Worm (Caenorhabditis elegans) whole organism, late embryonic: ENCODE measurements around the gene R07E5.19.

Experiments used
- C08G9.2 ChIP-seq: sonication (generic microtip); optimal IDR thresholded peaks from 2 replicates; lab custom pipeline; 2016; ENCODE audit warnings: mild to moderate bottlenecking, missing genetic modification characterization, moderate library complexity, missing compliant biosample characterization
- F13H6.1 ChIP-seq: sonication (generic microtip); optimal IDR thresholded peaks from 2 replicates; lab custom pipeline; 2016; ENCODE audit warnings: missing genetic modification characterization, missing compliant biosample characterization
- K02D7.2 ChIP-seq: sonication (generic microtip); optimal IDR thresholded peaks from 2 replicates; lab custom pipeline; 2017; ENCODE audit warnings: mild to moderate bottlenecking, missing genetic modification characterization, missing compliant biosample characterization
- K09A11.1 ChIP-seq: sonication (generic microtip); optimal IDR thresholded peaks from 2 replicates; lab custom pipeline; 2017; ENCODE audit warnings: antibody characterized with exemption, mild to moderate bottlenecking, missing genetic modification characterization, missing compliant biosample characterization; ENCODE audit not compliant: insufficient read depth
- T23F11.4 ChIP-seq: fragments of 200-800 bp; sonication (Bioruptor generic); optimal IDR thresholded peaks from 2 replicates; lab custom pipeline; 2018; ENCODE audit warnings: mild to moderate bottlenecking, missing genetic modification characterization, missing compliant biosample characterization
- ceh-14 ChIP-seq: sonication (generic microtip); optimal IDR thresholded peaks from 2 replicates; lab custom pipeline; 2016; ENCODE audit warnings: missing genotype, missing genetic modification characterization, missing compliant biosample characterization
- ceh-19 ChIP-seq: fragments of 200-800 bp; sonication (Bioruptor generic); optimal IDR thresholded peaks from 2 replicates; lab custom pipeline; 2018; ENCODE audit warnings: mild to moderate bottlenecking, missing genetic modification characterization, missing compliant biosample characterization
- ceh-2 ChIP-seq: sonication (generic microtip); optimal IDR thresholded peaks from 2 replicates; lab custom pipeline; 2016; ENCODE audit warnings: missing genotype, missing genetic modification characterization, missing compliant biosample characterization
- ceh-30 ChIP-seq: fragments of 150-350 bp; optimal IDR thresholded peaks from 2 replicates; lab custom pipeline; 2014; ENCODE audit warnings: missing biosample characterization, missing genetic modification characterization
- ceh-31 ChIP-seq: sonication (generic microtip); optimal IDR thresholded peaks from 2 replicates; lab custom pipeline; 2016; ENCODE audit warnings: missing genetic modification characterization, missing compliant biosample characterization
- ceh-45 ChIP-seq: fragments of 200-800 bp; sonication (Bioruptor generic); IDR thresholded peaks from 2 replicates; pipeline ENCODE4 v1.3.6; 2022; ENCODE audit warnings: missing genetic modification reagents, missing genetic modification characterization, missing compliant biosample characterization
- ceh-48 ChIP-seq: sonication (generic microtip); optimal IDR thresholded peaks from 2 replicates; lab custom pipeline; 2016; ENCODE audit warnings: missing genetic modification characterization, inconsistent platforms, missing compliant biosample characterization
- ceh-6 ChIP-seq: fragments of 200-800 bp; sonication (Bioruptor generic); optimal IDR thresholded peaks from 2 replicates; lab custom pipeline; 2018; ENCODE audit warnings: mild to moderate bottlenecking, missing genetic modification characterization, missing compliant biosample characterization
- ceh-9 ChIP-seq: sonication (generic microtip); optimal IDR thresholded peaks from 2 replicates; lab custom pipeline; 2016; ENCODE audit warnings: mild to moderate bottlenecking, missing genetic modification characterization, inconsistent platforms, missing compliant biosample characterization
- dmd-4 ChIP-seq: sonication (generic microtip); optimal IDR thresholded peaks from 2 replicates; lab custom pipeline; 2016; ENCODE audit warnings: borderline replicate concordance, missing genetic modification characterization, missing compliant biosample characterization
- dve-1 ChIP-seq: sonication (generic microtip); optimal IDR thresholded peaks from 2 replicates; lab custom pipeline; 2017; ENCODE audit warnings: antibody characterized with exemption, mild to moderate bottlenecking, missing genetic modification characterization, missing compliant biosample characterization
- elt-2 ChIP-seq: sonication (generic microtip); optimal IDR thresholded peaks from 2 replicates; lab custom pipeline; 2016; ENCODE audit warnings: missing genetic modification reagents, missing genetic modification characterization, missing compliant biosample characterization
- elt-4 ChIP-seq: sonication (generic microtip); optimal IDR thresholded peaks from 2 replicates; lab custom pipeline; 2016; ENCODE audit warnings: missing genetic modification characterization, missing compliant biosample characterization
- fkh-6 ChIP-seq: sonication (generic microtip); optimal IDR thresholded peaks from 2 replicates; lab custom pipeline; 2016; ENCODE audit warnings: missing genetic modification characterization, missing compliant biosample characterization
- gmeb-2 ChIP-seq: sonication (generic microtip); optimal IDR thresholded peaks from 2 replicates; lab custom pipeline; 2016; ENCODE audit warnings: missing genetic modification characterization, inconsistent platforms, missing compliant biosample characterization
- hlh-13 ChIP-seq: fragments of 200-800 bp; sonication (Bioruptor generic); optimal IDR thresholded peaks from 2 replicates; lab custom pipeline; 2018; ENCODE audit warnings: mild to moderate bottlenecking, missing genetic modification characterization, missing compliant biosample characterization
- hlh-15 ChIP-seq: sonication (generic microtip); optimal IDR thresholded peaks from 2 replicates; lab custom pipeline; 2016; ENCODE audit warnings: missing genetic modification characterization, missing compliant biosample characterization
- hlh-30 ChIP-seq: sonication (generic microtip); optimal IDR thresholded peaks from 2 replicates; lab custom pipeline; 2017; ENCODE audit warnings: antibody characterized with exemption, missing genetic modification characterization, missing compliant biosample characterization; ENCODE audit not compliant: insufficient read depth
- hlh-6 ChIP-seq: sonication (generic microtip); optimal IDR thresholded peaks from 2 replicates; lab custom pipeline; 2016; ENCODE audit warnings: missing genotype, missing genetic modification characterization, missing compliant biosample characterization
- hlh-8 ChIP-seq: sonication (generic microtip); optimal IDR thresholded peaks from 2 replicates; lab custom pipeline; 2016; ENCODE audit warnings: missing genotype, missing genetic modification characterization, missing compliant biosample characterization
- lim-6 ChIP-seq: sonication (generic microtip); optimal IDR thresholded peaks from 2 replicates; lab custom pipeline; 2016; ENCODE audit warnings: missing genetic modification characterization, missing compliant biosample characterization
- nhr-11 ChIP-seq: fragments of 150-350 bp; optimal IDR thresholded peaks from 2 replicates; lab custom pipeline; 2014; ENCODE audit warnings: missing biosample characterization, missing genetic modification characterization
- nhr-232 ChIP-seq: sonication (generic microtip); optimal IDR thresholded peaks from 2 replicates; lab custom pipeline; 2016; ENCODE audit warnings: missing genetic modification characterization, missing compliant biosample characterization
- npax-4 ChIP-seq: sonication (generic microtip); optimal IDR thresholded peaks from 2 replicates; lab custom pipeline; 2016; ENCODE audit warnings: missing genetic modification characterization, missing compliant biosample characterization
- odd-2 ChIP-seq: sonication (generic microtip); optimal IDR thresholded peaks from 2 replicates; lab custom pipeline; 2017; ENCODE audit warnings: antibody characterized with exemption, mild to moderate bottlenecking, missing genetic modification characterization, missing compliant biosample characterization
- pag-3 ChIP-seq: sonication (generic microtip); optimal IDR thresholded peaks from 2 replicates; lab custom pipeline; 2016; ENCODE audit warnings: missing compliant biosample characterization, missing genetic modification characterization, borderline replicate concordance
- pat-9 ChIP-seq: fragments of 200-800 bp; sonication (Bioruptor generic); optimal IDR thresholded peaks from 2 replicates; lab custom pipeline; 2018; ENCODE audit warnings: mild to moderate bottlenecking, missing genetic modification characterization, moderate library complexity, missing compliant biosample characterization
- pax-1 ChIP-seq: fragments of 150-350 bp; optimal IDR thresholded peaks from 2 replicates; lab custom pipeline; 2014; ENCODE audit warnings: missing biosample characterization, missing genetic modification characterization
- pros-1 ChIP-seq: fragments of 150-350 bp; optimal IDR thresholded peaks from 2 replicates; lab custom pipeline; 2014; ENCODE audit warnings: missing biosample characterization, missing genetic modification reagents, missing genetic modification characterization
- sox-4 ChIP-seq: sonication (generic microtip); optimal IDR thresholded peaks from 2 replicates; lab custom pipeline; 2017; ENCODE audit warnings: mild to moderate bottlenecking, missing genetic modification characterization, inconsistent platforms, missing compliant biosample characterization
- tbx-7 ChIP-seq: sonication (generic microtip); optimal IDR thresholded peaks from 2 replicates; lab custom pipeline; 2016; ENCODE audit warnings: missing genotype, missing genetic modification characterization, missing compliant biosample characterization
- ttx-3 ChIP-seq: sonication (generic microtip); optimal IDR thresholded peaks from 2 replicates; lab custom pipeline; 2016; ENCODE audit warnings: missing genetic modification reagents, missing genetic modification characterization, missing compliant biosample characterization
- unc-42 ChIP-seq: sonication (generic microtip); optimal IDR thresholded peaks from 2 replicates; lab custom pipeline; 2016; ENCODE audit warnings: missing genotype, missing genetic modification characterization, missing compliant biosample characterization
- unc-55 ChIP-seq: sonication (generic microtip); optimal IDR thresholded peaks from 2 replicates; lab custom pipeline; 2017; ENCODE audit warnings: missing biosample characterization, missing genetic modification reagents, missing genetic modification characterization
- unc-86 ChIP-seq: sonication (generic microtip); optimal IDR thresholded peaks from 2 replicates; lab custom pipeline; 2016; ENCODE audit warnings: missing genetic modification characterization, missing compliant biosample characterization

R07E5.19 gene

ce11 chrIII:4449893-4450579 is 32.2 kb upstream of the R07E5.19 start, which contains the start of gene ceh-43:
ceh-43 (minus strand) TSS chrIII:4449943.
- TF ChIP-seq hlh-13 (no peak), nhr-232 (no peak), F13H6.1 (tag; lab: Kevin White, UChicago) (no peak), elt-4 (tag; lab: Kevin White, UChicago) (no peak), ceh-19 (no peak), ceh-2 (no peak), ceh-30 (no peak), ceh-45 (GFP tag; lab: Robert Waterston, UW) (no peak), elt-2 (tag; lab: Kevin White, UChicago) (no peak), lim-6 (tag; lab: Kevin White, UChicago) (no peak), npax-4 (tag; lab: Kevin White, UChicago) (no peak), pat-9 (tag; lab: Kevin White, UChicago) (no peak)

ce11 chrIII:4449357-4449756 is 31.5 kb upstream of the R07E5.19 start:
- TF ChIP-seq unc-86 (no peak), ceh-45 (GFP tag; lab: Robert Waterston, UW) (no peak), odd-2 (tag; lab: Kevin White, UChicago) (no peak), pag-3 (tag; lab: Kevin White, UChicago) (no peak), hlh-6 (tag; lab: Kevin White, UChicago) (no peak), unc-42 (no peak), tbx-7 (tag; lab: Kevin White, UChicago) (no peak), F13H6.1 (tag; lab: Kevin White, UChicago) (no peak), K09A11.1 (tag; lab: Kevin White, UChicago) (no peak), nhr-11 (tag; lab: Kevin White, UChicago) (no peak), ceh-31 (tag; lab: Kevin White, UChicago) (no peak), ttx-3 (tag; lab: Kevin White, UChicago) (no peak), hlh-15 (no peak)
- TF ChIP-seq, all 69 proteins: peak for 0

- TF ChIP-seq unc-55 (GFP tag; lab: Kevin White, UChicago) (peak; percentile 53), K02D7.2 (tag; lab: Kevin White, UChicago) (no peak), ceh-14 (tag; lab: Kevin White, UChicago) (no peak), ceh-6 (GFP tag; lab: Kevin White, UChicago) (no peak), sox-4 (tag; lab: Kevin White, UChicago) (no peak)
These were observed 30.2 kb upstream of the R07E5.19 start for ce11 chrIII:4448029-4448428.

- TF ChIP-seq hlh-13 (no peak), hlh-30 (tag; lab: Kevin White, UChicago) (no peak), gmeb-2 (tag; lab: Kevin White, UChicago) (no peak), pros-1 (tag; lab: Kevin White, UChicago) (no peak), lim-6 (tag; lab: Kevin White, UChicago) (no peak), ceh-9 (tag; lab: Kevin White, UChicago) (no peak), hlh-8 (tag; lab: Kevin White, UChicago) (no peak), K09A11.1 (tag; lab: Kevin White, UChicago) (no peak), fkh-6 (tag; lab: Kevin White, UChicago) (no peak), ceh-31 (tag; lab: Kevin White, UChicago) (no peak), ceh-19 (no peak), C08G9.2 (no peak), ceh-48 (tag; lab: Kevin White, UChicago) (no peak), pax-1 (no peak), odd-2 (tag; lab: Kevin White, UChicago) (no peak), dve-1 (no peak), dmd-4 (tag; lab: Kevin White, UChicago) (no peak), T23F11.4 (GFP tag; lab: Kevin White, UChicago) (no peak)
These were observed 26.6 kb upstream of the R07E5.19 start for ce11 chrIII:4444492-4444891.
